Fruit fly (Drosophila melanogaster): ENCODE measurements around the gene CG32756.

Gene CG32756

dm6 chrX:5995951-5996350, 50.5 kb downstream of the CG32756 start (continued):
- TF ChIP-seq Scr (GFP tag; IDR thresholded peaks at IDR 0.05; ENCODE audit: partially characterized antibody): no peak
- no peak for TF ChIP-seq NC2β (GFP tag; optimal IDR thresholded peaks at IDR 0.05)
- TF ChIP-seq Usf (GFP tag; optimal IDR thresholded peaks at IDR 0.05): no peak
- TF ChIP-seq caup (GFP tag; optimal IDR thresholded peaks at IDR 0.05; ENCODE audit: severe bottlenecking): no peak
- 0 out of 2 replicates have a peak, but pooled peaks have one; percentile 8 for TF ChIP-seq peb (GFP tag; IDR thresholded peaks at IDR 0.05)
- TF ChIP-seq tio (GFP tag; optimal IDR thresholded peaks at IDR 0.05): no peak
- no peak for TF ChIP-seq twi (tag; optimal IDR thresholded peaks at IDR 0.05)
- TF ChIP-seq eve (GFP tag; optimal IDR thresholded peaks at IDR 0.05): no peak
- TF ChIP-seq Ets97D (GFP tag; optimal IDR thresholded peaks at IDR 0.05): no peak
- TF ChIP-seq CG30020 (tag; optimal IDR thresholded peaks at IDR 0.05): no peak
- TF ChIP-seq CG3726 (GFP tag; IDR thresholded peaks at IDR 0.05): no peak
- no peak for TF ChIP-seq NC2α (GFP tag; optimal IDR thresholded peaks at IDR 0.05)
- no peak for TF ChIP-seq esg (GFP tag; conservative IDR thresholded peaks at IDR 0.05)
- no peak for TF ChIP-seq dati (GFP tag; IDR thresholded peaks at IDR 0.05)
- TF ChIP-seq pho (GFP tag; optimal IDR thresholded peaks at IDR 0.05): no peak
- TF ChIP-seq schlank (tag; optimal IDR thresholded peaks at IDR 0.05): no peak
- TF ChIP-seq CG5180 (GFP tag; optimal IDR thresholded peaks at IDR 0.05): no peak
- no peak for TF ChIP-seq CG4360 (GFP tag; IDR thresholded peaks at IDR 0.05)
- no peak for TF ChIP-seq vfl (GFP tag; optimal IDR thresholded peaks at IDR 0.05)
- TF ChIP-seq Opbp (GFP tag; IDR thresholded peaks at IDR 0.05; ENCODE audit: partially characterized antibody): no peak
- no peak for TF ChIP-seq luna (GFP tag; optimal IDR thresholded peaks at IDR 0.05)
- TF ChIP-seq D19A (tag; optimal IDR thresholded peaks at IDR 0.05): peak; percentile 26
- no peak for TF ChIP-seq CG6813 (GFP tag; optimal IDR thresholded peaks at IDR 0.05)
- TF ChIP-seq CkIIα-i1 (GFP tag; IDR thresholded peaks at IDR 0.05): no peak
- TF ChIP-seq CG15011 (GFP tag; optimal IDR thresholded peaks at IDR 0.05): no peak
- TF ChIP-seq CG17385 (GFP tag; optimal IDR thresholded peaks at IDR 0.05): no peak
- no peak for TF ChIP-seq Spps (tag; optimal IDR thresholded peaks at IDR 0.05)
- no peak for TF ChIP-seq disco-r (GFP tag; optimal IDR thresholded peaks at IDR 0.05)
- TF ChIP-seq sr (GFP tag; IDR thresholded peaks at IDR 0.05): no peak
- TF ChIP-seq sima (GFP tag; optimal IDR thresholded peaks at IDR 0.05): no peak
- TF ChIP-seq ro (GFP tag; IDR thresholded peaks at IDR 0.05): no peak
- no peak for TF ChIP-seq CG10147 (GFP tag; optimal IDR thresholded peaks at IDR 0.05)
- TF ChIP-seq CG3065 (GFP tag; optimal IDR thresholded peaks at IDR 0.05): peak; percentile 10
- no peak for TF ChIP-seq CG32767 (GFP tag; IDR thresholded peaks at IDR 0.05)
- TF ChIP-seq sim (GFP tag; IDR thresholded peaks at IDR 0.05): peak; percentile 43; the same call in 1 of the 2 replicates
- TF ChIP-seq sqz (GFP tag; optimal IDR thresholded peaks at IDR 0.05): no peak
- no peak for TF ChIP-seq Dip3 (GFP tag; optimal IDR thresholded peaks at IDR 0.05)
- no peak for TF ChIP-seq E2f1 (GFP tag; IDR thresholded peaks at IDR 0.05)
- no peak for TF ChIP-seq Camta (GFP tag; optimal IDR thresholded peaks at IDR 0.05)
- no peak for TF ChIP-seq mld (GFP tag; IDR thresholded peaks at IDR 0.05; ENCODE audit: partially characterized antibody)
- TF ChIP-seq ems (GFP tag; optimal IDR thresholded peaks at IDR 0.05): no peak
- TF ChIP-seq CG2120 (GFP tag; optimal IDR thresholded peaks at IDR 0.05): no peak
- no peak for TF ChIP-seq sens-2 (GFP tag; IDR thresholded peaks at IDR 0.05)
- no peak for TF ChIP-seq ssp (GFP tag; IDR thresholded peaks at IDR 0.05)
- no peak for TF ChIP-seq ap (GFP tag; IDR thresholded peaks at IDR 0.05)
- peak; percentile 48; the same call in 1 of the 2 replicates for TF ChIP-seq H2.0 (GFP tag; IDR thresholded peaks at IDR 0.05)
- TF ChIP-seq scrt (GFP tag; optimal IDR thresholded peaks at IDR 0.05): no peak
- no peak for TF ChIP-seq ewg (GFP tag; optimal IDR thresholded peaks at IDR 0.05)
- no peak for TF ChIP-seq hb (GFP tag; IDR thresholded peaks at IDR 0.05; ENCODE audit: partially characterized antibody)
- peak; percentile 13 for TF ChIP-seq CG15601 (tag; optimal IDR thresholded peaks at IDR 0.05)
- TF ChIP-seq CG31365 (tag; optimal IDR thresholded peaks at IDR 0.05): no peak
- no peak for TF ChIP-seq stc (GFP tag; IDR thresholded peaks at IDR 0.05)
